Worm (Caenorhabditis elegans) whole organism, late embryonic: ENCODE results near the gene C18D11.3.

ENCODE experiments used
- C08G9.2 ChIP-seq: sonication (generic microtip); optimal IDR thresholded peaks from 2 replicates; lab custom pipeline; 2016; ENCODE audit warnings: mild to moderate bottlenecking, missing genetic modification characterization, moderate library complexity, missing compliant biosample characterization
- F13H6.1 ChIP-seq: sonication (generic microtip); optimal IDR thresholded peaks from 2 replicates; lab custom pipeline; 2016; ENCODE audit warnings: missing genetic modification characterization, missing compliant biosample characterization
- K02D7.2 ChIP-seq: sonication (generic microtip); optimal IDR thresholded peaks from 2 replicates; lab custom pipeline; 2017; ENCODE audit warnings: mild to moderate bottlenecking, missing genetic modification characterization, missing compliant biosample characterization
- T23F11.4 ChIP-seq: fragments of 200-800 bp; sonication (Bioruptor generic); optimal IDR thresholded peaks from 2 replicates; lab custom pipeline; 2018; ENCODE audit warnings: mild to moderate bottlenecking, missing genetic modification characterization, missing compliant biosample characterization
- Y22D7AL.16 ChIP-seq: sonication (generic microtip); optimal IDR thresholded peaks from 2 replicates; lab custom pipeline; 2016; ENCODE audit warnings: missing genetic modification characterization, missing compliant biosample characterization
- ama-1 ChIP-seq: fragments of 150-350 bp; optimal IDR thresholded peaks from 2 replicates; lab custom pipeline; 2014
- ceh-14 ChIP-seq: sonication (generic microtip); optimal IDR thresholded peaks from 2 replicates; lab custom pipeline; 2016; ENCODE audit warnings: missing genotype, missing genetic modification characterization, missing compliant biosample characterization
- ceh-2 ChIP-seq: sonication (generic microtip); optimal IDR thresholded peaks from 2 replicates; lab custom pipeline; 2016; ENCODE audit warnings: missing genotype, missing genetic modification characterization, missing compliant biosample characterization
- ceh-24 ChIP-seq: sonication (generic microtip); optimal IDR thresholded peaks from 2 replicates; lab custom pipeline; 2016; ENCODE audit warnings: mild to moderate bottlenecking, missing genetic modification characterization, missing compliant biosample characterization
- ceh-30 ChIP-seq: fragments of 150-350 bp; optimal IDR thresholded peaks from 2 replicates; lab custom pipeline; 2014; ENCODE audit warnings: missing biosample characterization, missing genetic modification characterization
- ceh-31 ChIP-seq: sonication (generic microtip); optimal IDR thresholded peaks from 2 replicates; lab custom pipeline; 2016; ENCODE audit warnings: missing genetic modification characterization, missing compliant biosample characterization
- ceh-34 ChIP-seq: sonication (generic microtip); optimal IDR thresholded peaks from 2 replicates; lab custom pipeline; 2016; ENCODE audit warnings: mild to moderate bottlenecking, missing genetic modification characterization, missing compliant biosample characterization
- ceh-45 ChIP-seq: fragments of 200-800 bp; sonication (Bioruptor generic); IDR thresholded peaks from 2 replicates; pipeline ENCODE4 v1.3.6; 2022; ENCODE audit warnings: missing genetic modification reagents, missing genetic modification characterization, missing compliant biosample characterization
- ceh-48 ChIP-seq: sonication (generic microtip); optimal IDR thresholded peaks from 2 replicates; lab custom pipeline; 2016; ENCODE audit warnings: missing genetic modification characterization, inconsistent platforms, missing compliant biosample characterization
- ceh-9 ChIP-seq: sonication (generic microtip); optimal IDR thresholded peaks from 2 replicates; lab custom pipeline; 2016; ENCODE audit warnings: mild to moderate bottlenecking, missing genetic modification characterization, inconsistent platforms, missing compliant biosample characterization
- che-1 ChIP-seq: sonication (generic microtip); optimal IDR thresholded peaks from 2 replicates; lab custom pipeline; 2016; ENCODE audit warnings: mild to moderate bottlenecking, missing genetic modification characterization, missing compliant biosample characterization
- dmd-4 ChIP-seq: sonication (generic microtip); optimal IDR thresholded peaks from 2 replicates; lab custom pipeline; 2016; ENCODE audit warnings: borderline replicate concordance, missing genetic modification characterization, missing compliant biosample characterization
- elt-2 ChIP-seq: sonication (generic microtip); optimal IDR thresholded peaks from 2 replicates; lab custom pipeline; 2016; ENCODE audit warnings: missing genetic modification reagents, missing genetic modification characterization, missing compliant biosample characterization
- ets-4 ChIP-seq: sonication (generic microtip); optimal IDR thresholded peaks from 2 replicates; lab custom pipeline; 2016; ENCODE audit warnings: missing genetic modification characterization, missing compliant biosample characterization
- eyg-1 ChIP-seq: sonication (generic microtip); optimal IDR thresholded peaks from 2 replicates; lab custom pipeline; 2016; ENCODE audit warnings: missing genotype, missing genetic modification characterization, missing compliant biosample characterization
- fax-1 ChIP-seq: sonication (generic microtip); optimal IDR thresholded peaks from 2 replicates; lab custom pipeline; 2016; ENCODE audit warnings: missing genotype, missing genetic modification characterization, missing compliant biosample characterization
- fkh-10 ChIP-seq: fragments of 150-350 bp; optimal IDR thresholded peaks from 2 replicates; lab custom pipeline; 2014; ENCODE audit warnings: missing biosample characterization, missing genetic modification reagents, missing genetic modification characterization
- gmeb-2 ChIP-seq: sonication (generic microtip); optimal IDR thresholded peaks from 2 replicates; lab custom pipeline; 2016; ENCODE audit warnings: missing genetic modification characterization, inconsistent platforms, missing compliant biosample characterization
- hlh-13 ChIP-seq: fragments of 200-800 bp; sonication (Bioruptor generic); optimal IDR thresholded peaks from 2 replicates; lab custom pipeline; 2018; ENCODE audit warnings: mild to moderate bottlenecking, missing genetic modification characterization, missing compliant biosample characterization
- hlh-6 ChIP-seq: sonication (generic microtip); optimal IDR thresholded peaks from 2 replicates; lab custom pipeline; 2016; ENCODE audit warnings: missing genotype, missing genetic modification characterization, missing compliant biosample characterization
- hlh-8 ChIP-seq: sonication (generic microtip); optimal IDR thresholded peaks from 2 replicates; lab custom pipeline; 2016; ENCODE audit warnings: missing genotype, missing genetic modification characterization, missing compliant biosample characterization
- lim-6 ChIP-seq: sonication (generic microtip); optimal IDR thresholded peaks from 2 replicates; lab custom pipeline; 2016; ENCODE audit warnings: missing genetic modification characterization, missing compliant biosample characterization
- mec-3 ChIP-seq: sonication (generic microtip); optimal IDR thresholded peaks from 2 replicates; lab custom pipeline; 2016; ENCODE audit warnings: borderline replicate concordance, missing genetic modification characterization, missing compliant biosample characterization
- nfya-1 ChIP-seq: sonication (generic microtip); optimal IDR thresholded peaks from 2 replicates; lab custom pipeline; 2017; ENCODE audit warnings: missing genetic modification characterization, mild to moderate bottlenecking, missing compliant biosample characterization, antibody characterized with exemption, moderate library complexity
- nhr-11 ChIP-seq: fragments of 150-350 bp; optimal IDR thresholded peaks from 2 replicates; lab custom pipeline; 2014; ENCODE audit warnings: missing biosample characterization, missing genetic modification characterization
- nhr-232 ChIP-seq: sonication (generic microtip); optimal IDR thresholded peaks from 2 replicates; lab custom pipeline; 2016; ENCODE audit warnings: missing genetic modification characterization, missing compliant biosample characterization
- pag-3 ChIP-seq: sonication (generic microtip); optimal IDR thresholded peaks from 2 replicates; lab custom pipeline; 2016; ENCODE audit warnings: missing compliant biosample characterization, missing genetic modification characterization, borderline replicate concordance
- pat-9 ChIP-seq: fragments of 200-800 bp; sonication (Bioruptor generic); optimal IDR thresholded peaks from 2 replicates; lab custom pipeline; 2018; ENCODE audit warnings: mild to moderate bottlenecking, missing genetic modification characterization, moderate library complexity, missing compliant biosample characterization
- pha-2 ChIP-seq: sonication (generic microtip); optimal IDR thresholded peaks from 2 replicates; lab custom pipeline; 2017; ENCODE audit warnings: mild to moderate bottlenecking, missing genetic modification characterization, missing compliant biosample characterization
- pha-4 ChIP-seq: fragments of 150-350 bp; optimal IDR thresholded peaks from 2 replicates; lab custom pipeline; 2018; ENCODE audit warnings: missing biosample characterization, missing genetic modification reagents, missing genetic modification characterization
- pqm-1 ChIP-seq: sonication (generic microtip); optimal IDR thresholded peaks from 2 replicates; lab custom pipeline; 2016; ENCODE audit warnings: missing genetic modification characterization, missing compliant biosample characterization
- pros-1 ChIP-seq: fragments of 150-350 bp; optimal IDR thresholded peaks from 2 replicates; lab custom pipeline; 2014; ENCODE audit warnings: missing biosample characterization, missing genetic modification reagents, missing genetic modification characterization
- sox-4 ChIP-seq: sonication (generic microtip); optimal IDR thresholded peaks from 2 replicates; lab custom pipeline; 2017; ENCODE audit warnings: mild to moderate bottlenecking, missing genetic modification characterization, inconsistent platforms, missing compliant biosample characterization
- syd-9 ChIP-seq: sonication (generic microtip); optimal IDR thresholded peaks from 2 replicates; lab custom pipeline; 2016; ENCODE audit warnings: mild to moderate bottlenecking, missing genetic modification characterization, moderate library complexity, missing compliant biosample characterization
- tbx-7 ChIP-seq: sonication (generic microtip); optimal IDR thresholded peaks from 2 replicates; lab custom pipeline; 2016; ENCODE audit warnings: missing genotype, missing genetic modification characterization, missing compliant biosample characterization
- ttx-3 ChIP-seq: sonication (generic microtip); optimal IDR thresholded peaks from 2 replicates; lab custom pipeline; 2016; ENCODE audit warnings: missing genetic modification reagents, missing genetic modification characterization, missing compliant biosample characterization
- zip-5 ChIP-seq: sonication (generic microtip); optimal IDR thresholded peaks from 2 replicates; lab custom pipeline; 2016; ENCODE audit warnings: missing genetic modification characterization, missing compliant biosample characterization
- ztf-16 ChIP-seq: sonication (generic microtip); optimal IDR thresholded peaks from 2 replicates; lab custom pipeline; 2017; ENCODE audit warnings: missing genetic modification characterization, missing compliant biosample characterization

C18D11.3 gene

DNA sequence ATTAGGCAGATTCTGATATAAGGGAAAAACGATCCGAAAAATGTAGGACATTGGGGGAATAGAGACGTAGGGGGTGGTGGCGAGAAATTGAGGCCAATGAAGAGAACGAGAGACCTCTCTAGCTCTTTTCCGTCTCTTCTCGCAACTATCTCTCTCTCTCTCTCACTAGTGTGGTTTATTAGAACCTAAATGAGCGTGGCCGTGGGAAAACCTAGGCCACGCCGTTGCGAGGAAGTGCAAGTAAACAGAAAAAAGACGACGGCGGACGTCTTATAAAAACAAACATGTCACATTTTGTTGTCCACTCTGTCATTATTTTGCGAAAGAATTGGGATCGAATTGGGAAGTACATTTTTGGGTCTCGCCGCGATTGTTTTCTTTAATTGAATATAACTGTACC is 46.8 kb downstream of the C18D11.3 start (continued):
- TF ChIP-seq syd-9 (tag; lab: Kevin White, UChicago) = no peak
- TF ChIP-seq ttx-3 = no peak
- TF ChIP-seq hlh-8 = peak; percentile 66
- no peak for TF ChIP-seq che-1 (tag; lab: Kevin White, UChicago)
- no peak for TF ChIP-seq pat-9
- peak; percentile 45 for TF ChIP-seq eyg-1
- no peak for TF ChIP-seq ztf-16 (tag; lab: Kevin White, UChicago)
- TF ChIP-seq Y22D7AL.16 (tag; lab: Kevin White, UChicago) = no peak
- peak; percentile 52 for TF ChIP-seq hlh-6 (tag; lab: Kevin White, UChicago)
- TF ChIP-seq nhr-11 = no peak
- peak; percentile 53 for TF ChIP-seq elt-2 (tag; lab: Kevin White, UChicago)
- TF ChIP-seq fkh-10 (GFP tag; lab: Kevin White, UChicago) = no peak
- peak; percentile 55 for TF ChIP-seq ceh-34 (tag; lab: Kevin White, UChicago)
- TF ChIP-seq ama-1 = no peak
- TF ChIP-seq pros-1 (tag; lab: Kevin White, UChicago) = peak; percentile 33
- TF ChIP-seq ceh-31 (tag; lab: Kevin White, UChicago) = peak; percentile 98
- peak; percentile 90 for TF ChIP-seq nfya-1 (tag; lab: Kevin White, UChicago)
- peak; percentile 29 for TF ChIP-seq zip-5 (tag; lab: Kevin White, UChicago)
- peak; percentile 57 for TF ChIP-seq lim-6
- peak; percentile 44 for TF ChIP-seq ceh-14 (tag; lab: Kevin White, UChicago)
- peak; percentile 69 for TF ChIP-seq tbx-7
- TF ChIP-seq mec-3 (tag; lab: Kevin White, UChicago) = peak; percentile 62
- TF ChIP-seq fax-1 (tag; lab: Kevin White, UChicago) = peak; percentile 60
- TF ChIP-seq dmd-4 (tag; lab: Kevin White, UChicago) = no peak
- no peak for TF ChIP-seq pag-3
- no peak for TF ChIP-seq ceh-30 (tag; lab: Kevin White, UChicago)
- TF ChIP-seq ets-4 (tag; lab: Kevin White, UChicago) = peak; percentile 92
- no peak for TF ChIP-seq ceh-48 (tag; lab: Kevin White, UChicago)
- peak; percentile 55 for TF ChIP-seq F13H6.1 (tag; lab: Kevin White, UChicago)
- no peak for TF ChIP-seq sox-4 (tag; lab: Kevin White, UChicago)
- TF ChIP-seq ceh-24 (tag; lab: Kevin White, UChicago) = no peak
- TF ChIP-seq hlh-13 (GFP tag; lab: Kevin White, UChicago) = no peak
- TF ChIP-seq T23F11.4 (GFP tag; lab: Kevin White, UChicago) = no peak
- peak; percentile 93 for TF ChIP-seq C08G9.2 (tag; lab: Kevin White, UChicago)
- peak; percentile 47 for TF ChIP-seq gmeb-2 (tag; lab: Kevin White, UChicago)
- no peak for TF ChIP-seq ceh-45 (GFP tag; lab: Robert Waterston, UW)
- TF ChIP-seq ceh-2 (tag; lab: Kevin White, UChicago) = peak; percentile 94
- TF ChIP-seq pha-4 = no peak
- no peak for TF ChIP-seq nhr-232 (tag; lab: Kevin White, UChicago)

DNA sequence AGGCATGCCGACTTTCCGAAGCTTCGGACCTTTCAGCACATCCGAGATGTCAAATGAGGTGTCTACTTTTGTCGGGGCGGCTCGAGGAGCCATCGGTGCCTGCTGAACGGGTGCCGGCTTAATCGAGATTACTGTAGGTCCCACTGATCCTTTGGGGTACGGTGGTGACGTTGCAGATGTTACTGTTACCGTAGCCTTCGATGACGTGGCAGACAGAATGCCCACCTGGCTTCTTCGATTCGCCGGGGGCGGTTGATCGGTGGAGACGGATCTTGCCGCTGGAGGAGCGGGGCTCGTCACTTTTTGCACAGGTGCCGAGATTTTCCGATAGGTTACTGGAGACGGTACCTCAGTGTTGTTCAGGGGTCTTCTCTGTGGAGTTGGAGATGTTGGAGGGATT is 48.4 kb downstream of the C18D11.3 start:
- TF ChIP-seq C08G9.2 (tag; lab: Kevin White, UChicago) = peak; percentile 0
- TF ChIP-seq pqm-1 (tag; lab: Kevin White, UChicago) = no peak
- TF ChIP-seq, all 69 proteins: peak for 1

DNA sequence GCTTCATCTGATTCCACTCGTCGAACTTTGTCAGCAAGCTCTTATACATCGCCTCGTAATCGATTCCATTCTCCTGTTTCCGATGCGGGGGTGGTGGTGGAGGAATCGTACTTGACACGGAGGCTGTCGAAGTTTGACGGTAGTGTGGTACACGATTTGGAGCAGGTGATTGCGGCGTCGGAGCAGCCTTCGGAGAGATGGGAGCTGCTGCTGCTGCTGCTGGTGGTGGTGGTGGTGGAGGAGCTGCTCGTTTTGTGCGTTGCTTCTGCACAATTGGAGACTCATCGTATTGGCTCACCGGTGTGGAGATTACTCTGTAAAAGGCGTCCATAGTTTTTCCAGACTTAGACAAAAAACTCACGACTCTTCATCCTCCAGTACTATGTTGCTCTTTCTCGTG is 51.0 kb downstream of the C18D11.3 start:
- TF ChIP-seq ceh-45 (GFP tag; lab: Robert Waterston, UW) (no peak), K02D7.2 (tag; lab: Kevin White, UChicago) (no peak), che-1 (tag; lab: Kevin White, UChicago) (no peak), hlh-13 (GFP tag; lab: Kevin White, UChicago) (no peak), pha-2 (tag; lab: Kevin White, UChicago) (no peak), ceh-9 (tag; lab: Kevin White, UChicago) (no peak)
